Worm (Caenorhabditis elegans) whole organism, early embryonic: Measurements from ENCODE around the gene C06G3.8.

Experiments
- B0310.2 ChIP-seq: sonication (generic microtip); optimal IDR thresholded peaks from 2 replicates; lab custom pipeline; 2016; ENCODE audit warnings: mild to moderate bottlenecking, missing genetic modification characterization, missing compliant biosample characterization
- F13C5.2 ChIP-seq: sonication (generic microtip); optimal IDR thresholded peaks from 2 replicates; lab custom pipeline; 2017; ENCODE audit warnings: mild to moderate bottlenecking, missing genetic modification characterization, inconsistent platforms, missing compliant biosample characterization
- aly-1 ChIP-seq: sonication (generic microtip); optimal IDR thresholded peaks from 2 replicates; lab custom pipeline; 2016; ENCODE audit warnings: missing genetic modification characterization, missing compliant biosample characterization
- ama-1 ChIP-seq: fragments of 150-350 bp; optimal IDR thresholded peaks from 2 replicates; lab custom pipeline; 2014
- ceh-13 ChIP-seq: fragments of 200-800 bp; sonication (Bioruptor generic); optimal IDR thresholded peaks from 2 replicates; lab custom pipeline; 2018; ENCODE audit warnings: mild to moderate bottlenecking, missing genetic modification characterization, missing compliant biosample characterization
- ceh-36 ChIP-seq: sonication (generic microtip); optimal IDR thresholded peaks from 2 replicates; lab custom pipeline; 2016; ENCODE audit warnings: missing genetic modification characterization, inconsistent platforms, missing compliant biosample characterization
- ets-7 ChIP-seq: sonication (generic microtip); optimal IDR thresholded peaks from 2 replicates; lab custom pipeline; 2016; ENCODE audit warnings: missing genotype, missing genetic modification characterization, missing compliant biosample characterization
- flt-1 ChIP-seq: fragments of 200-800 bp; sonication (Bioruptor generic); IDR thresholded peaks from 2 replicates; pipeline ENCODE4 v1.3.6; 2022; ENCODE audit warnings: missing genetic modification characterization, missing compliant biosample characterization
- hmbx-1 ChIP-seq: sonication (generic microtip); optimal IDR thresholded peaks from 2 replicates; lab custom pipeline; 2016; ENCODE audit warnings: mild to moderate bottlenecking, missing genetic modification characterization, missing compliant biosample characterization
- hmg-4 ChIP-seq: fragments of 200-800 bp; sonication (Bioruptor generic); optimal IDR thresholded peaks from 2 replicates; lab custom pipeline; 2018; ENCODE audit warnings: mild to moderate bottlenecking, missing genetic modification characterization, missing compliant biosample characterization
- hnd-1 ChIP-seq: sonication (generic microtip); optimal IDR thresholded peaks from 2 replicates; lab custom pipeline; 2016; ENCODE audit warnings: missing genetic modification characterization, missing compliant biosample characterization
- pes-1 ChIP-seq: fragments of 200-800 bp; sonication (Bioruptor generic); IDR thresholded peaks from 2 replicates; pipeline ENCODE4 v1.3.6; 2022; ENCODE audit warnings: missing genetic modification reagents, missing genetic modification characterization, missing compliant biosample characterization
- scrt-1 ChIP-seq: fragments of 200-800 bp; sonication (Bioruptor generic); IDR thresholded peaks from 2 replicates; pipeline ENCODE4 v1.3.6; 2022; ENCODE audit warnings: missing genetic modification characterization, missing compliant biosample characterization
- sea-1 ChIP-seq: fragments of 200-800 bp; sonication (Bioruptor generic); conservative IDR thresholded peaks from 2 replicates; pipeline ENCODE4 v1.3.6; 2022; ENCODE audit warnings: missing genetic modification characterization, missing compliant biosample characterization
- tbx-11 ChIP-seq: fragments of 200-800 bp; sonication (Bioruptor generic); IDR thresholded peaks from 2 replicates; pipeline ENCODE4 v1.3.6; 2022; ENCODE audit warnings: missing genetic modification characterization, missing compliant biosample characterization
- tbx-37 ChIP-seq: fragments of 200-800 bp; sonication (Bioruptor generic); conservative IDR thresholded peaks from 2 replicates; pipeline ENCODE4 v1.3.6; 2022; ENCODE audit warnings: missing genetic modification reagents, missing genetic modification characterization, missing compliant biosample characterization
- tra-4 ChIP-seq: sonication (generic microtip); optimal IDR thresholded peaks from 2 replicates; lab custom pipeline; 2017; ENCODE audit warnings: missing genetic modification characterization, missing compliant biosample characterization

The C06G3.8 gene

DNA sequence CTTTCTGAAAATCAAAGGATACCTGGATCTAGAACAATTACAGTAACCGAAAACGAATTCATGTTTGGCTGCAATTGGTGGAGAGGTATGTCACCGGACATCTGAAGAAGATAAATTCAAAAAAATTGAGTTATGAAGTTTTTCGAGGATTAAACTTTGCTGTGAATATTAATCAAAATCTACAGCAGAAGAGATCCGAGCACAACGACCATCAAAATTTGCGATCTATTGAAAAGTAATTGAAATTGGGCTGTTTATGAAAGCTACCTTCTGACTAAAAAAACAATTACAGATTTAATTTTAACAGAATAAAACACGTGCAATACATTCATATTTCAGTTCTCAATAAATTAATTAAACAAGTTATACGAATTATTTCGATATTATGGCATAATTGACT is at the start of gene C06G3.8:
Gene C06G3.8, minus strand, starts transcription at position 101 of the 400 bp plus-strand sequence.
- TF ChIP-seq hmg-4 (no peak), sea-1 (no peak), B0310.2 (tag; lab: Kevin White, UChicago) (no peak), tbx-11 (no peak), ceh-13 (GFP tag; lab: Kevin White, UChicago) (no peak), hmbx-1 (no peak)

DNA sequence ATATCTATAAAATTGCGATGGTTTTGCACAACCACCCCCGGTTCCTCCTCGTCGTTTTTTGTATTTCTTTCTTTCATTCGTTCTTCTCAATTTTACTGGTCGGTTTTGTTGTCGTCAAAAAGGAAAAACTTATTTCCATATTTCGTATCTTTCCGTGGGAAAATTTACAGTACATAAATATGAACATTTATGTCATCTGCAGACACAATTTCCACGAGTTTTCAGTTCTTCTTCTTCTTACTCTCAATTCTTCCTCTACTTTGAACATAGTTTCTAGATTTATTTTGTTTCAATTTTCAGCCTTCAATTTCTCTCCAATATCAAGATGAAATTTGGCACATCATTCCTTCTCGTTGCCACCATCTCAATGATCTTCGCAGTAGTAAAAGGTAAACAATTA is 48.9 kb upstream of the C06G3.8 start, which contains the start of gene Y43B11AR.1:
Gene Y43B11AR.1, plus strand, starts transcription at position 301 of the 400 bp plus-strand sequence.
- TF ChIP-seq ceh-36 (tag; lab: Kevin White, UChicago) (no peak), ceh-13 (GFP tag; lab: Kevin White, UChicago) (no peak), B0310.2 (tag; lab: Kevin White, UChicago) (no peak), pes-1 (GFP tag; lab: Robert Waterston, UW) (no peak), flt-1 (GFP tag; lab: Robert Waterston, UW) (no peak), ama-1 (lab: Kevin White, UChicago) (no peak)

DNA sequence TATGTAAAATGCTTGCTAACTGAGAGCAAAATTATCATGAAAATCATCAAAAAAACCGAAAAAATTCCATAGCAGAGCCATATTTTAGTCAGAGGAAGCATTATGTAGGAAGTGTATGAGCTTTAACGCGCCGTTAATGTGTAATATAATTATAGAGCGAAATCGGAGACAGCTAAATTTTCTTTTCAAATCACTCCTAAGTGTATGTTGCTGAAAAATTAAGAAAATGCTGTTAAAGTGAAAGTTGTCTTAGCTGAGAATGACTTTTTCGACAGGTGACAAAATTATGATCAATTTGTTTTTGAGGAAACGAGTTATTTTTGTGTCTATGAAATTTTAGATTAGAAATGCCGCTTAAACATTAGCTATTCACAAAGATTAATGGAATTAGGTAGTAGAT is 42.7 kb upstream of the C06G3.8 start, which contains the start of gene srg-50:
Gene srg-50, minus strand, starts transcription at position 101 of the 400 bp plus-strand sequence.
- TF ChIP-seq ama-1 (lab: Kevin White, UChicago) (no peak), hmg-4 (no peak), tra-4 (no peak), ceh-13 (GFP tag; lab: Kevin White, UChicago) (no peak), pes-1 (GFP tag; lab: Robert Waterston, UW) (no peak)

DNA sequence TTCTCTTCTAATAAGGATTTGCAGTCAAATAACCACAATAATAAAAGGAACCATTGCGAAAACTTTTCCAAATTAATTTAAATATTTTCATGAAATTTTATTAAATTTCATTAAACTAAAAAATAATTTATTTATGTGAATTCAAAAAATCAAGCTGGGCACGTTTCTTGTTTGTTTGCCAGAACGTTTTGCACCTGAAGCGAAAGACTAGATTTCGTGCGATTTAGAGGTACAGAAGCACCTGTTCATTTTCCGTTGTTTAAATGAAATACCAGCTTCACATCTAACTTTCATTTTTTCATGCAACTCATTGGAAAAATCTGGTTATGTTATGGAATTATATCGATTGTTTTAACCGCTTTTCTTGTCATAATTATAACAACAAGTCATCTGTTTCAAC is 39.8 kb upstream of the C06G3.8 start, which contains the start of gene srg-48:
Gene srg-48, plus strand, starts transcription at position 301 of the 400 bp plus-strand sequence.
- no peak for TF ChIP-seq F13C5.2 (tag; lab: Kevin White, UChicago)
- no peak for TF ChIP-seq tra-4
- no peak for TF ChIP-seq flt-1 (GFP tag; lab: Robert Waterston, UW)
- TF ChIP-seq pes-1 (GFP tag; lab: Robert Waterston, UW), result no peak
- no peak for TF ChIP-seq sea-1
- no peak for TF ChIP-seq scrt-1

DNA sequence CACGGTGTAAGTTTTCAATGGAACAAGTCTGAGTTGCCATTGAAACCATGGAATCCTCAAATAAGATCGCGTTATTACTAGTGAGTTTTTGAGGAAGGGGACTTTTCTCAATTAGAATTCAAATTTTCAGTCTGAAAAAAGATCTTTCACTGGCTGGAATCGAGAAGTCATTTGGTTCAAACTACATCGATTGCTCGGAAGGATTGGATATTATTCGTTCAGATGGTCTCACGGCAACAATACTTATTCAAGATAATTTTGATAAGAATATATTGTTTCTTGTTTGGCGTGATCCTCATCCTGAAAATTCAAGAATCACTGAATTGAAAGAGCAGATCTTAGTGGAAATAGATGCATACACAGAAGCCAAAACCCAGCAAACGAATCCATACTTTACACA is 35.1 kb upstream of the C06G3.8 start:
- TF ChIP-seq hmbx-1 (no peak), pes-1 (GFP tag; lab: Robert Waterston, UW) (no peak), scrt-1 (no peak), hnd-1 (tag; lab: Kevin White, UChicago) (no peak), ama-1 (lab: Kevin White, UChicago) (no peak), tbx-11 (no peak), B0310.2 (tag; lab: Kevin White, UChicago) (no peak), F13C5.2 (tag; lab: Kevin White, UChicago) (no peak), ceh-36 (tag; lab: Kevin White, UChicago) (no peak), ceh-13 (GFP tag; lab: Kevin White, UChicago) (no peak), tbx-37 (GFP tag; lab: Robert Waterston, UW) (no peak), flt-1 (GFP tag; lab: Robert Waterston, UW) (no peak)

DNA sequence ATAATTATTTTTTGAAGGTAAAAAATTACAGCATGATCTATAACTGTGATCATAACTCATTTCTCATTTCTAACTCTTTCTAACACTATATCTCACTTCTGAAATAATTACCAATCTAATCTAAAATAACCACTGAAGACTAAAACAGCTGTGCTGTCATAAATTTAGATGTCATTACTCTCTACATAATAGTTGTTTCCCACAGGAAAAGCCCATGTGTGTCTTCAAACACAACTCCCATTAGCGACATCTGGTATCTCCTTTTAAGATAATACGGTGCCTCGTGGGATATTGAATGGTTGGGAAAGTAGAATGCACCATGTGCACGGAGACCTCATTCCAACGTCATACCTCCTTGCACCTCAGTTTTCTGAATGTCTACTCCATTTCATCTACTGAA is 32.7 kb upstream of the C06G3.8 start, which contains the start of gene Y43B11AL.1:
Gene Y43B11AL.1, plus strand, starts transcription at position 301 of the 400 bp plus-strand sequence.
- TF ChIP-seq hmg-4 (no peak), scrt-1 (no peak)

DNA sequence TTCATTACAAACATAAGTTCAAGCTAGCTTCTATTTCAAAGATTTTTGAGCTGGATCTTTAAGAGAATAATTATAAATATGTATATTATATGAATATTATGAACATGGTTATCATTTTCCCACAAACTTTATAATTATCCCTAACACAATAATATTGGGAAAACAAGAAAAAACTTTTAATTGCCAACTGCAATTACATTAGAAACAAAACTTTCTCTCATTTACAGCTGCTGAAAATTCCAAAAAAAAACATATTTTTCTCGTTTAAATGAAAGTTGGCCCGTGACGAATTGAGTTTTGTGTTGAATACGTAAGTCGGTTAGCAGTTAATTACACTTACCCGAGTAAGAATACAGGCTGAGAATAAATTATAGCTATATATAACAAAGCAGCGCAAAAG is 30.3 kb upstream of the C06G3.8 start:
- TF ChIP-seq hnd-1 (tag; lab: Kevin White, UChicago) (no peak), hmg-4 (no peak), B0310.2 (tag; lab: Kevin White, UChicago) (no peak), tbx-11 (no peak), ets-7 (tag; lab: Kevin White, UChicago) (no peak)

DNA sequence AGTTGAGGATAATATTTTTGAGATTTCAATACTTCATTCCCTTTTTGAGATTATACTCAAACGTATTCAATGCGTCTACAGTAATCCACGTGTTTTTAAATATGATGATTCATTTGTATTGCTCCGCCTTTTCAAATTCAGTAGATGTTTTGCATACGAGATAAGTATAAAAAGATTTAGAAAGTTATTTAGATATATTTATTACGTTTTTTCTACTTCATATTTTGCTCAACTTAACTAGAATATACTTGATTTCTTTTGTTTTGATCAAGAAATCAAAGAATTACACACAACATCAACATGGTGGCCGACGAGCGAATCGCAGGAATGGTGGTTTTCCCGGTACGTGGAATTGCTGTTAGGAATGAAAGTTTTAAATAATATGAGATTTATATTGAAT is 25.3 kb upstream of the C06G3.8 start, which contains the start of gene srx-50:
Gene srx-50, plus strand, starts transcription at position 301 of the 400 bp plus-strand sequence.
- TF ChIP-seq ama-1 (lab: Kevin White, UChicago) (no peak), F13C5.2 (tag; lab: Kevin White, UChicago) (no peak), ets-7 (tag; lab: Kevin White, UChicago) (no peak), sea-1 (no peak)

DNA sequence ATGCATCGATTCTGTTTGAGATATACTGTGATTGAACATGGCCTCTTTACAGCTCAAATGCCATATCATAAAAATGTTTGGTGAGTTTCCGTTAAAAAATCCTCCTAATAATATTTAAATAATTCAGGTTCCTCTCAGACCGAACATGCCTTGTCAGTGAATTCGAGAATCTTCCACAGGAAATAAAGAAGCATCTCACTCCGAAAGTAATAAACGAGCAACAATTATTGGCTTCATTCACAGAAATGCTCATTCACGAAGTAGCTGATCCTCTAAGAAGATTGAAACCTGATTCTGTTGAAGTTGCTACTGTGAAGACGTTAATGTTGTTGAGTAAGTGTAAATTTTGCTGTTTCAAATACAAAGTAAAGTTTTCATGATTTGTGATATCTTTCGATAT is 19.8 kb upstream of the C06G3.8 start:
- TF ChIP-seq ceh-13 (GFP tag; lab: Kevin White, UChicago) (no peak), B0310.2 (tag; lab: Kevin White, UChicago) (no peak), ets-7 (tag; lab: Kevin White, UChicago) (no peak), pes-1 (GFP tag; lab: Robert Waterston, UW) (no peak), hmg-4 (no peak), scrt-1 (no peak), sea-1 (no peak)

DNA sequence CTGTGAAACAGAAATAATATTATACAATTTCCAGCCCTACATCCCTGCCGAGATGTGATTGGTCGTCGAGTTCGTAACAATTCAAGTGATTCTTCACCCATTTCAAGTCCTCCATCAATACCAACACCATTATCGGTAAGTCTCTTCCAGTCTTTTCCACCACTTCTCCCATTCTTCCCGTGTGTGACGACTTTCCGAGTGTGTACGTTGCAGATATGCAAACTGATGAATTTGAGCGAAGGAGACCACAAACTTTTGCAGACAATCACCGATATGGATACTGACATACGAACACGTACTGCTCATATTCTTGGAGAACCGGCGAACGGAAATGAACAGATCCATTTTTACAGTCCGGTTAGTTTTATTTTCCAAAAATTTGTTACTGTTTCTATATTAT is 19.2 kb upstream of the C06G3.8 start:
- TF ChIP-seq pes-1 (GFP tag; lab: Robert Waterston, UW) (no peak), tbx-37 (GFP tag; lab: Robert Waterston, UW) (no peak), ceh-13 (GFP tag; lab: Kevin White, UChicago) (no peak), ceh-36 (tag; lab: Kevin White, UChicago) (no peak), F13C5.2 (tag; lab: Kevin White, UChicago) (no peak), sea-1 (no peak), ets-7 (tag; lab: Kevin White, UChicago) (no peak), tbx-11 (no peak), aly-1 (tag; lab: Kevin White, UChicago) (no peak), ama-1 (lab: Kevin White, UChicago) (no peak), B0310.2 (tag; lab: Kevin White, UChicago) (no peak), hmg-4 (no peak), tra-4 (no peak), hmbx-1 (no peak), hnd-1 (tag; lab: Kevin White, UChicago) (no peak), flt-1 (GFP tag; lab: Robert Waterston, UW) (no peak), scrt-1 (no peak)
